Worm (Caenorhabditis elegans): ENCODE measurements around the gene rsp-7.

DNA sequence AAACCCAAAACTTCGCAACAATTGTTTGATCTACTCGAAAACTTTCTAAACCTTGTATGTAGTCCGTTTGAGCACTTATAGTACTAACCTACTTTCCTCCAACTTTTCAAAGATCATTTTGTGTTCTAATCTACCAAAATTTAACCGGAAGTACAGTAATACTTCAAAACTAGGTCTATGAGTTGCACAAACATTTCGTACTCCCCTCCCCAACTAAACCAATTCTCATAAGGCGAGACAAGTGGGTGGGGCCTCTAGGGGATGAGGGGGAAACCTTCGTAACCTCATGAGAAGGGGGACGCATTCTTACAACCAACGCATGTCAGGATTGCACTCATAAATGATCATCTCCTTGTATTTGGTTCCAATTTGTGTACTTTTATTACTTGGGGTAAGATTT lies 37.0 kb upstream of the rsp-7 start, which contains the start of gene cutl-9:
- no peak for TF ChIP-seq nhr-11 (tag; optimal IDR thresholded peaks at IDR 0.05)
- TF ChIP-seq sox-4 (tag; optimal IDR thresholded peaks at IDR 0.05): no peak
- TF ChIP-seq fkh-10 (GFP tag; optimal IDR thresholded peaks at IDR 0.05): no peak
- no peak for TF ChIP-seq tbx-2 (tag; optimal IDR thresholded peaks at IDR 0.05)
- no peak for TF ChIP-seq ets-4 (tag; optimal IDR thresholded peaks at IDR 0.05)
- TF ChIP-seq Y22D7AL.16 (tag; optimal IDR thresholded peaks at IDR 0.05): no peak
- no peak for TF ChIP-seq ceh-19 (GFP tag; optimal IDR thresholded peaks at IDR 0.05)
- TF ChIP-seq pqm-1 (tag; optimal IDR thresholded peaks at IDR 0.05): no peak
- TF ChIP-seq elt-2 (tag; optimal IDR thresholded peaks at IDR 0.05): no peak
- no peak for TF ChIP-seq hlh-6 (tag; optimal IDR thresholded peaks at IDR 0.05)
